Fruit fly (Drosophila melanogaster) whole organism, embryonic: ENCODE measurements around the gene temp.

Source experiments
- CG10267 ChIP-seq: fragments of 200-800 bp; sonication (Bioruptor generic); optimal IDR thresholded peaks from 2 replicates; lab custom pipeline; 2018; ENCODE audit warnings: missing biosample characterization, mild to moderate bottlenecking, missing genetic modification characterization, moderate library complexity
- CG10366 ChIP-seq: fragments of 200-800 bp; sonication (Bioruptor generic); IDR thresholded peaks from 2 replicates; pipeline ENCODE4 v1.3.6; 2022; ENCODE audit warnings: missing biosample characterization, missing genetic modification characterization
- CG10979 ChIP-seq: fragments of 200-800 bp; sonication (Bioruptor generic); optimal IDR thresholded peaks from 2 replicates; lab custom pipeline; 2018; ENCODE audit warnings: missing biosample characterization, mild to moderate bottlenecking, missing genetic modification characterization, moderate library complexity
- CG1233 ChIP-seq: fragments of 200-800 bp; sonication (Bioruptor generic); optimal IDR thresholded peaks from 4 replicates; lab custom pipeline; 2018; ENCODE audit warnings: missing biosample characterization, mild to moderate bottlenecking, missing genetic modification characterization
- CG13287 ChIP-seq: fragments of 200-800 bp; sonication (Bioruptor generic); IDR thresholded peaks from 2 replicates; pipeline ENCODE4 v1.3.6; 2022; ENCODE audit warnings: missing biosample characterization, missing genetic modification characterization; ENCODE audit not compliant: partially characterized antibody
- CG13775 ChIP-seq: fragments of 200-800 bp; sonication (Bioruptor generic); optimal IDR thresholded peaks from 3 replicates; lab custom pipeline; 2017; ENCODE audit warnings: missing biosample characterization, mild to moderate bottlenecking, missing genetic modification characterization
- CG14860 ChIP-seq: fragments of 200-800 bp; sonication (Bioruptor generic); IDR thresholded peaks from 3 replicates; pipeline ENCODE4 v1.3.6; 2022; ENCODE audit warnings: missing biosample characterization, missing genetic modification characterization; ENCODE audit not compliant: partially characterized antibody
- CG15514 ChIP-seq: fragments of 200-800 bp; sonication (Bioruptor generic); optimal IDR thresholded peaks from 3 replicates; lab custom pipeline; 2017; ENCODE audit warnings: missing biosample characterization, missing genetic modification characterization, mild to moderate bottlenecking, moderate library complexity, missing genetic modification reagents
- CG16813 ChIP-seq: fragments of 200-800 bp; sonication (Bioruptor generic); IDR thresholded peaks from 3 replicates; pipeline ENCODE4 v1.3.6; 2022; ENCODE audit warnings: missing biosample characterization, missing genetic modification characterization; ENCODE audit not compliant: partially characterized antibody
- CG17385 ChIP-seq: fragments of 200-800 bp; sonication (Bioruptor generic); optimal IDR thresholded peaks from 3 replicates; lab custom pipeline; 2018; ENCODE audit warnings: missing biosample characterization, mild to moderate bottlenecking, missing genetic modification characterization
- CG17568 ChIP-seq: fragments of 200-800 bp; sonication (Bioruptor generic); optimal IDR thresholded peaks from 2 replicates; lab custom pipeline; 2018; ENCODE audit warnings: missing biosample characterization, mild to moderate bottlenecking, missing genetic modification characterization, moderate library complexity
- CG1832 ChIP-seq: fragments of 200-800 bp; sonication (Bioruptor generic); optimal IDR thresholded peaks from 2 replicates; lab custom pipeline; 2017; ENCODE audit warnings: missing biosample characterization, mild to moderate bottlenecking, missing genetic modification characterization, inconsistent platforms
- CG2129 ChIP-seq: fragments of 200-800 bp; sonication (Bioruptor generic); IDR thresholded peaks from 2 replicates; pipeline ENCODE4 v1.3.6; 2022; ENCODE audit warnings: missing biosample characterization, missing genetic modification characterization; ENCODE audit not compliant: partially characterized antibody
- CG3838 ChIP-seq: fragments of 200-800 bp; sonication (Bioruptor generic); optimal IDR thresholded peaks from 3 replicates; lab custom pipeline; 2016; ENCODE audit warnings: missing biosample characterization, missing genetic modification characterization
- CG5953 ChIP-seq: fragments of 200-800 bp; sonication (Bioruptor generic); IDR thresholded peaks from 2 replicates; pipeline ENCODE4 v1.3.6; 2022; ENCODE audit warnings: missing biosample characterization, missing genetic modification characterization
- CG6654 ChIP-seq: fragments of 200-800 bp; sonication (Bioruptor generic); optimal IDR thresholded peaks from 2 replicates; lab custom pipeline; 2017; ENCODE audit warnings: missing biosample characterization, mild to moderate bottlenecking, missing genetic modification characterization
- CG6683 ChIP-seq: fragments of 200-800 bp; sonication (Bioruptor generic); optimal IDR thresholded peaks from 2 replicates; lab custom pipeline; 2017; ENCODE audit warnings: missing biosample characterization, mild to moderate bottlenecking, missing genetic modification characterization, missing genetic modification reagents
- CG7271 ChIP-seq: fragments of 200-800 bp; sonication (Bioruptor generic); optimal IDR thresholded peaks from 2 replicates; lab custom pipeline; 2018; ENCODE audit warnings: missing biosample characterization, mild to moderate bottlenecking, missing genetic modification characterization, moderate library complexity
- CG7372 ChIP-seq: fragments of 200-800 bp; sonication (Bioruptor generic); IDR thresholded peaks from 2 replicates; pipeline ENCODE4 v1.3.6; 2022; ENCODE audit warnings: missing biosample characterization, missing genetic modification characterization
- CG7786 ChIP-seq: fragments of 200-800 bp; sonication (Bioruptor generic); optimal IDR thresholded peaks from 2 replicates; lab custom pipeline; 2016; ENCODE audit warnings: missing biosample characterization, missing genetic modification characterization
- CG9437 ChIP-seq: fragments of 200-800 bp; sonication (Bioruptor generic); optimal IDR thresholded peaks from 2 replicates; lab custom pipeline; 2018; ENCODE audit warnings: missing biosample characterization, mild to moderate bottlenecking, missing genetic modification characterization
- CG9817 ChIP-seq: fragments of 200-800 bp; sonication (Bioruptor generic); optimal IDR thresholded peaks from 2 replicates; lab custom pipeline; 2018; ENCODE audit warnings: missing biosample characterization, mild to moderate bottlenecking, missing genetic modification characterization, moderate library complexity
- CG9876 ChIP-seq: fragments of 200-800 bp; sonication (Bioruptor generic); optimal IDR thresholded peaks from 2 replicates; lab custom pipeline; 2016; ENCODE audit warnings: missing biosample characterization, missing genetic modification characterization
- Dad ChIP-seq: fragments of 200-800 bp; sonication (Bioruptor generic); optimal IDR thresholded peaks from 3 replicates; lab custom pipeline; 2016; ENCODE audit warnings: missing biosample characterization, missing genetic modification characterization
- Dref ChIP-seq: fragments of 200-800 bp; sonication (Bioruptor generic); IDR thresholded peaks from 2 replicates; pipeline ENCODE4 v1.3.6; 2022; ENCODE audit warnings: missing biosample characterization, missing genetic modification characterization
- H2.0 ChIP-seq: fragments of 200-800 bp; sonication (Bioruptor generic); IDR thresholded peaks from 2 replicates; pipeline ENCODE4 v1.3.6; 2022; ENCODE audit warnings: missing biosample characterization, missing genetic modification characterization
- HLH4C ChIP-seq: fragments of 200-800 bp; sonication (Bioruptor generic); IDR thresholded peaks from 3 replicates; pipeline ENCODE4 v1.3.6; 2022; ENCODE audit warnings: missing biosample characterization, missing genetic modification characterization; ENCODE audit not compliant: partially characterized antibody
- Lpt ChIP-seq: fragments of >200 bp; optimal IDR thresholded peaks from 2 replicates; lab custom pipeline; 2018; ENCODE audit warnings: missing biosample characterization, missing genetic modification characterization
- MBD-R2 ChIP-seq: fragments of 200-800 bp; sonication (Bioruptor generic); IDR thresholded peaks from 2 replicates; pipeline ENCODE4 v1.3.6; 2022; ENCODE audit warnings: missing biosample characterization, missing genetic modification characterization
- NFAT ChIP-seq: fragments of 200-800 bp; sonication (Bioruptor generic); IDR thresholded peaks from 2 replicates; pipeline ENCODE4 v1.3.6; 2022; ENCODE audit warnings: missing biosample characterization, missing genetic modification characterization
- NfI ChIP-seq: fragments of 200-800 bp; sonication (Bioruptor generic); optimal IDR thresholded peaks from 3 replicates; lab custom pipeline; 2018; ENCODE audit warnings: missing biosample characterization, mild to moderate bottlenecking, missing genetic modification characterization, moderate library complexity
- Pdp1 ChIP-seq, 2 experiments: fragments of 200-800 bp; sonication (Bioruptor generic); optimal IDR thresholded peaks; 3 replicates each; lab custom pipeline; 2016; ENCODE audit warnings: missing biosample characterization in 2 of 2, missing genetic modification characterization in 2 of 2, mild to moderate bottlenecking in 1 of 2, moderate library complexity in 1 of 2
- YL-1 ChIP-seq: fragments of 200-800 bp; sonication (Bioruptor generic); optimal IDR thresholded peaks from 3 replicates; lab custom pipeline; 2017; ENCODE audit warnings: missing biosample characterization, mild to moderate bottlenecking, missing genetic modification characterization
- ara ChIP-seq: fragments of 200-800 bp; sonication (Bioruptor generic); IDR thresholded peaks from 2 replicates; pipeline ENCODE4 v1.3.6; 2022; ENCODE audit warnings: missing biosample characterization, missing genetic modification characterization
- ase ChIP-seq: fragments of 200-800 bp; sonication (Bioruptor generic); IDR thresholded peaks from 3 replicates; pipeline ENCODE4 v1.3.6; 2022; ENCODE audit warnings: missing biosample characterization, missing genetic modification characterization
- br ChIP-seq: fragments of >200 bp; optimal IDR thresholded peaks from 2 replicates; lab custom pipeline; 2017
- btn ChIP-seq: fragments of 200-800 bp; sonication (Bioruptor generic); optimal IDR thresholded peaks from 2 replicates; lab custom pipeline; 2016; ENCODE audit warnings: missing biosample characterization, missing genetic modification characterization
- cato ChIP-seq: fragments of 200-800 bp; sonication (Bioruptor generic); optimal IDR thresholded peaks from 2 replicates; lab custom pipeline; 2016; ENCODE audit warnings: missing biosample characterization, missing genetic modification characterization, borderline replicate concordance
- cg ChIP-seq: fragments of 200-800 bp; sonication (Bioruptor generic); optimal IDR thresholded peaks from 3 replicates; lab custom pipeline; 2019; ENCODE audit warnings: missing biosample characterization, mild to moderate bottlenecking, missing genetic modification characterization, moderate library complexity
- gce ChIP-seq: fragments of 200-800 bp; sonication (Bioruptor generic); IDR thresholded peaks from 3 replicates; pipeline ENCODE4 v1.3.6; 2022; ENCODE audit warnings: missing biosample characterization, missing genetic modification characterization
- hbn ChIP-seq: fragments of 200-800 bp; sonication (Bioruptor generic); IDR thresholded peaks from 2 replicates; pipeline ENCODE4 v1.3.6; 2022; ENCODE audit warnings: missing biosample characterization, missing genetic modification characterization; ENCODE audit not compliant: partially characterized antibody
- hkb ChIP-seq, 2 experiments: fragments of 200-800 bp in 1 of 2; fragments of >200 bp in 1 of 2; sonication (Bioruptor generic) in 1 of 2; IDR thresholded peaks in 1 of 2; optimal IDR thresholded peaks in 1 of 2; 2 replicates each; pipeline versions ENCODE4 v1.3.6 to Lab custom; 2017 to 2022; ENCODE audit warnings: missing biosample characterization in 1 of 2, missing genetic modification characterization in 1 of 2
- ken ChIP-seq: fragments of 200-800 bp; sonication (Bioruptor generic); IDR thresholded peaks from 3 replicates; pipeline ENCODE4 v1.3.6; 2022; ENCODE audit warnings: missing biosample characterization, missing genetic modification characterization
- kni ChIP-seq: fragments of 200-800 bp; sonication (Bioruptor generic); optimal IDR thresholded peaks from 3 replicates; lab custom pipeline; 2017; ENCODE audit warnings: mild to moderate bottlenecking, missing biosample characterization, missing genetic modification reagents, missing genetic modification characterization
- luna ChIP-seq: fragments of 200-800 bp; sonication (Bioruptor generic); optimal IDR thresholded peaks from 2 replicates; lab custom pipeline; 2016; ENCODE audit warnings: missing biosample characterization, missing genetic modification characterization
- nau ChIP-seq: fragments of 200-800 bp; sonication (Bioruptor generic); optimal IDR thresholded peaks from 3 replicates; lab custom pipeline; 2017; ENCODE audit warnings: missing biosample characterization, mild to moderate bottlenecking, missing genetic modification characterization, missing genetic modification reagents
- pfk ChIP-seq: fragments of 200-800 bp; sonication (Bioruptor generic); optimal IDR thresholded peaks from 2 replicates; lab custom pipeline; 2018; ENCODE audit warnings: missing biosample characterization, mild to moderate bottlenecking, missing genetic modification characterization, moderate library complexity
- pita ChIP-seq: fragments of 200-800 bp; sonication (Bioruptor generic); optimal IDR thresholded peaks from 2 replicates; lab custom pipeline; 2017; ENCODE audit warnings: missing biosample characterization, mild to moderate bottlenecking, missing genetic modification characterization
- sens ChIP-seq: fragments of 200-800 bp; sonication (Bioruptor generic); peaks from one replicate; lab custom pipeline; 2016; ENCODE audit warnings: missing biosample characterization, missing genetic modification characterization

temp gene

DNA sequence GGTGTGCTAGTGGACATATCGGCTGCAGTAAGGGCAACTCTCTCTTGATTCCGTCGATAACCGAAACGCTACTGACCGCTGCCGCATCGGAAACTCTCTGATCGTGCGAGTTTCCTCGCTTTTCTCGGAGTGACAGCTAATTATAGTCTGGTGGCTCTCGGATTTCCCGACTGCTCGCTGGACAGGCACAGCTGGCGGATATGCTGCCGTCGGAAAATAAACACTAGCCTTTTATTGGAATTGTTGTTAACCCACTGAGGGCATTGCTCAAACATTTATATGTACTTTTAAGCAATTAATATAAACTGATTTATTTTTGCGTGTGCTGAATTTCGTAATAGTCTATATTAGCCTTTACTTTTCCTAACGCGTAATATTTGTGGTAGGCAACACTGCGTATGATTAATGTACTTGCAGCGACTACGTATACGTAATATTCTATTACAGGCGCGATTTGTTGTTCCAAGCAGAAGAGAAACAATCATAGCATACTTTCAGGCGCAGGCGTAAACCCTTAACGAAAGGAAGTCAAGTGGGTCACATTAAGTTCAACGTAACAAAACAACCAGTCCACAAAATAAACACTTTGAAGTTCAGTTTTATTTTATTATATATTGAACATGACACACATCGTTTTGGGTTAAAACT, 48.4 kb downstream of the temp start, which contains the start of gene SmydA-8:
TSS of gene SmydA-8 (minus strand) at position 51 of the 648 bp plus-strand sequence.
- no peak for TF ChIP-seq btn (GFP tag; lab: Kevin White, UChicago)
- TF ChIP-seq CG7786 (GFP tag; lab: Kevin White, UChicago), result no peak
- peak; percentile 57 for TF ChIP-seq CG10979 (tag; lab: Kevin White, UChicago)
- TF ChIP-seq H2.0, result no peak
- peak; percentile 19 for TF ChIP-seq sens (GFP tag; lab: Kevin White, UChicago)
- TF ChIP-seq Dad, result no peak
- TF ChIP-seq pfk (GFP tag; lab: Kevin White, UChicago), result no peak
- no peak for TF ChIP-seq cato (GFP tag; lab: Kevin White, UChicago)
- TF ChIP-seq CG9437 (GFP tag; lab: Kevin White, UChicago), result peak; percentile 98
- no peak for TF ChIP-seq HLH4C
- TF ChIP-seq hbn, result no peak
- peak; percentile 89 for TF ChIP-seq CG7372 (GFP tag; lab: Robert Waterston, UW)
- no peak for TF ChIP-seq CG7271 (tag; lab: Kevin White, UChicago)
- no peak for TF ChIP-seq CG9876 (GFP tag; lab: Kevin White, UChicago)
- no peak for TF ChIP-seq CG10267 (tag; lab: Kevin White, UChicago)
- 0 out of 2 replicates have a peak, but pooled peaks have one; percentile 13 for TF ChIP-seq CG13287
- TF ChIP-seq pita, result no peak
- TF ChIP-seq CG6683, result no peak
- no peak for TF ChIP-seq CG5953 (GFP tag; lab: Robert Waterston, UW)
- TF ChIP-seq nau (GFP tag; lab: Kevin White, UChicago), result no peak
- TF ChIP-seq CG3838 (GFP tag; lab: Kevin White, UChicago), result no peak
- TF ChIP-seq MBD-R2 (GFP tag; lab: Robert Waterston, UW), result no peak
- no peak for TF ChIP-seq gce (GFP tag; lab: Robert Waterston, UW)
- no peak for TF ChIP-seq NfI (GFP tag; lab: Kevin White, UChicago)
- no peak for TF ChIP-seq CG6654
- TF ChIP-seq br (lab: Kevin White, UChicago), result no peak
- no peak for TF ChIP-seq Lpt (GFP tag; lab: Kevin White, UChicago)
- no peak for TF ChIP-seq CG17568
- no peak for TF ChIP-seq CG15514
- TF ChIP-seq CG17385 (GFP tag; lab: Kevin White, UChicago), result no peak
- no peak for TF ChIP-seq ase (GFP tag; lab: Robert Waterston, UW)
- no peak for TF ChIP-seq CG14860 (GFP tag; lab: Robert Waterston, UW)
- no peak for TF ChIP-seq Dref
- TF ChIP-seq ara (GFP tag; lab: Robert Waterston, UW), result no peak
- no peak for TF ChIP-seq NFAT
- TF ChIP-seq luna (GFP tag; lab: Kevin White, UChicago), result no peak
- TF ChIP-seq CG2129 (GFP tag; lab: Robert Waterston, UW), result no peak
- TF ChIP-seq CG10366 (GFP tag; lab: Robert Waterston, UW), result no peak
- no peak for TF ChIP-seq YL-1 (GFP tag; lab: Kevin White, UChicago)
- TF ChIP-seq CG13775 (GFP tag; lab: Kevin White, UChicago), result no peak
- no peak for TF ChIP-seq cg (GFP tag; lab: Kevin White, UChicago)
- TF ChIP-seq CG1233, result no peak
- TF ChIP-seq Pdp1 (GFP tag; optimal IDR thresholded peaks at IDR 0.05; lab: Kevin White, UChicago), result peak in 1 of 2 experiments; percentile 66
- TF ChIP-seq CG16813 (GFP tag; lab: Robert Waterston, UW), result no peak
- no peak for TF ChIP-seq kni
- no peak for TF ChIP-seq CG1832 (GFP tag; lab: Kevin White, UChicago)
- no peak for TF ChIP-seq ken
- TF ChIP-seq CG9817 (tag; lab: Kevin White, UChicago), result no peak
- no peak for TF ChIP-seq hkb (optimal IDR thresholded peaks at IDR 0.05; lab: Kevin White, UChicago)
- 0 out of 2 replicates have a peak, but pooled peaks have one; percentile 10 for TF ChIP-seq hkb (GFP tag; IDR thresholded peaks at IDR 0.05; lab: Robert Waterston, UW)
